Worm (Caenorhabditis elegans) whole organism, early embryonic: ENCODE data around the gene C18F10.7.

Source experiments
- B0310.2 ChIP-seq: sonication (generic microtip); optimal IDR thresholded peaks from 2 replicates; lab custom pipeline; 2016; ENCODE audit warnings: mild to moderate bottlenecking, missing genetic modification characterization, missing compliant biosample characterization
- F13C5.2 ChIP-seq: sonication (generic microtip); optimal IDR thresholded peaks from 2 replicates; lab custom pipeline; 2017; ENCODE audit warnings: mild to moderate bottlenecking, missing genetic modification characterization, inconsistent platforms, missing compliant biosample characterization
- aly-1 ChIP-seq: sonication (generic microtip); optimal IDR thresholded peaks from 2 replicates; lab custom pipeline; 2016; ENCODE audit warnings: missing genetic modification characterization, missing compliant biosample characterization
- ama-1 ChIP-seq: fragments of 150-350 bp; optimal IDR thresholded peaks from 2 replicates; lab custom pipeline; 2014
- ceh-36 ChIP-seq: sonication (generic microtip); optimal IDR thresholded peaks from 2 replicates; lab custom pipeline; 2016; ENCODE audit warnings: missing genetic modification characterization, inconsistent platforms, missing compliant biosample characterization
- ets-7 ChIP-seq: sonication (generic microtip); optimal IDR thresholded peaks from 2 replicates; lab custom pipeline; 2016; ENCODE audit warnings: missing genotype, missing genetic modification characterization, missing compliant biosample characterization
- flt-1 ChIP-seq: fragments of 200-800 bp; sonication (Bioruptor generic); IDR thresholded peaks from 2 replicates; pipeline ENCODE4 v1.3.6; 2022; ENCODE audit warnings: missing genetic modification characterization, missing compliant biosample characterization
- hnd-1 ChIP-seq: sonication (generic microtip); optimal IDR thresholded peaks from 2 replicates; lab custom pipeline; 2016; ENCODE audit warnings: missing genetic modification characterization, missing compliant biosample characterization
- pes-1 ChIP-seq: fragments of 200-800 bp; sonication (Bioruptor generic); IDR thresholded peaks from 2 replicates; pipeline ENCODE4 v1.3.6; 2022; ENCODE audit warnings: missing genetic modification reagents, missing genetic modification characterization, missing compliant biosample characterization
- scrt-1 ChIP-seq: fragments of 200-800 bp; sonication (Bioruptor generic); IDR thresholded peaks from 2 replicates; pipeline ENCODE4 v1.3.6; 2022; ENCODE audit warnings: missing genetic modification characterization, missing compliant biosample characterization
- sea-1 ChIP-seq: fragments of 200-800 bp; sonication (Bioruptor generic); conservative IDR thresholded peaks from 2 replicates; pipeline ENCODE4 v1.3.6; 2022; ENCODE audit warnings: missing genetic modification characterization, missing compliant biosample characterization
- tbx-11 ChIP-seq: fragments of 200-800 bp; sonication (Bioruptor generic); IDR thresholded peaks from 2 replicates; pipeline ENCODE4 v1.3.6; 2022; ENCODE audit warnings: missing genetic modification characterization, missing compliant biosample characterization
- tbx-37 ChIP-seq: fragments of 200-800 bp; sonication (Bioruptor generic); conservative IDR thresholded peaks from 2 replicates; pipeline ENCODE4 v1.3.6; 2022; ENCODE audit warnings: missing genetic modification reagents, missing genetic modification characterization, missing compliant biosample characterization
- tra-4 ChIP-seq: sonication (generic microtip); optimal IDR thresholded peaks from 2 replicates; lab custom pipeline; 2017; ENCODE audit warnings: missing genetic modification characterization, missing compliant biosample characterization

DNA sequence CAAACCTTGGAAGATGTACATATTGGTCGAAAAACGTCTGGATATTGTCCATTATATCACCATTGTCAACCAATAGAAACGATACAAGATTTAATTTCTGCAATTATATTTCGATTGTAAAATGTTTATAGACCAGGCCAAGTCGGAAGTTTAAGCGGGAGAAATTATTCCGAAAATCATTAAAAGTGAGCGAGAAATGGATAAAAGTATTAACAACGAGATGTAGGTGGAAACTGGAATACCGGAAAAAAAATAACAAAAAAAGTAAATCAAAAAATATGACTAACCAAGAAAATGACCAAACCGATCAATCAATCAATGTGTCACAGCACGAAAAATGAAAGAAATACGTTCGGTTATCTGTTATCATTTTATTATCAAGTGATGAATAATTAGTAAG, 9.0 kb upstream of the C18F10.7 start, which contains the start of gene F47D12.6:
- TF ChIP-seq ceh-36 (tag; lab: Kevin White, UChicago) (no peak), ets-7 (tag; lab: Kevin White, UChicago) (no peak), ama-1 (no peak), B0310.2 (tag; lab: Kevin White, UChicago) (no peak), aly-1 (no peak), tbx-11 (GFP tag; lab: Robert Waterston, UW) (no peak), pes-1 (GFP tag; lab: Robert Waterston, UW) (no peak), F13C5.2 (tag; lab: Kevin White, UChicago) (no peak), hnd-1 (tag; lab: Kevin White, UChicago) (no peak), sea-1 (no peak), scrt-1 (GFP tag; lab: Robert Waterston, UW) (no peak), tbx-37 (GFP tag; lab: Robert Waterston, UW) (no peak), tra-4 (tag; lab: Kevin White, UChicago) (no peak), flt-1 (GFP tag; lab: Robert Waterston, UW) (no peak)
